Fruit fly (Drosophila melanogaster) whole organism, embryonic: ENCODE measurements around the gene CG10970.

ENCODE experiments used
- Asciz ChIP-seq: fragments of 200-800 bp; sonication (Bioruptor generic); optimal IDR thresholded peaks from 2 replicates; lab custom pipeline; 2017; ENCODE audit warnings: missing biosample characterization, mild to moderate bottlenecking, missing genetic modification characterization, missing genetic modification reagents
- BtbVII ChIP-seq: fragments of 200-800 bp; sonication (Bioruptor generic); optimal IDR thresholded peaks from 3 replicates; lab custom pipeline; 2017; ENCODE audit warnings: missing biosample characterization, mild to moderate bottlenecking, missing genetic modification characterization
- CG10431 ChIP-seq: fragments of 200-800 bp; sonication (Bioruptor generic); optimal IDR thresholded peaks from 3 replicates; lab custom pipeline; 2018; ENCODE audit warnings: missing biosample characterization, mild to moderate bottlenecking, missing genetic modification characterization
- CG10979 ChIP-seq: fragments of 200-800 bp; sonication (Bioruptor generic); optimal IDR thresholded peaks from 2 replicates; lab custom pipeline; 2018; ENCODE audit warnings: missing biosample characterization, mild to moderate bottlenecking, missing genetic modification characterization, moderate library complexity
- CG12659 ChIP-seq: fragments of 200-800 bp; sonication (Bioruptor generic); optimal IDR thresholded peaks from 3 replicates; lab custom pipeline; 2017; ENCODE audit warnings: mild to moderate bottlenecking, missing biosample characterization, missing genetic modification reagents, missing genetic modification characterization
- CG12942 ChIP-seq: fragments of 200-800 bp; sonication (Bioruptor generic); optimal IDR thresholded peaks from 3 replicates; lab custom pipeline; 2016; ENCODE audit warnings: missing biosample characterization, missing genetic modification characterization
- CG13296 ChIP-seq: fragments of 200-800 bp; sonication (Bioruptor generic); optimal IDR thresholded peaks from 3 replicates; lab custom pipeline; 2018; ENCODE audit warnings: missing biosample characterization, mild to moderate bottlenecking, missing genetic modification characterization
- CG13424 ChIP-seq: fragments of 200-800 bp; sonication (Bioruptor generic); optimal IDR thresholded peaks from 2 replicates; lab custom pipeline; 2019; ENCODE audit warnings: missing biosample characterization, mild to moderate bottlenecking, missing genetic modification characterization, moderate library complexity
- CG14860 ChIP-seq: fragments of 200-800 bp; sonication (Bioruptor generic); IDR thresholded peaks from 3 replicates; pipeline ENCODE4 v1.3.6; 2022; ENCODE audit warnings: missing biosample characterization, missing genetic modification characterization; ENCODE audit not compliant: partially characterized antibody
- CG14965 ChIP-seq: fragments of 200-800 bp; sonication (Bioruptor generic); optimal IDR thresholded peaks from 2 replicates; lab custom pipeline; 2016; ENCODE audit warnings: missing biosample characterization, missing genetic modification characterization, borderline replicate concordance
- CG15011 ChIP-seq: fragments of 200-800 bp; sonication (Bioruptor generic); optimal IDR thresholded peaks from 3 replicates; lab custom pipeline; 2018; ENCODE audit warnings: missing biosample characterization, mild to moderate bottlenecking, missing genetic modification characterization
- CG15073 ChIP-seq: fragments of 200-800 bp; sonication (Bioruptor generic); optimal IDR thresholded peaks from 2 replicates; lab custom pipeline; 2016; ENCODE audit warnings: missing biosample characterization, missing genetic modification characterization
- CG15269 ChIP-seq: fragments of 200-800 bp; sonication (Bioruptor generic); optimal IDR thresholded peaks from 2 replicates; lab custom pipeline; 2018; ENCODE audit warnings: missing biosample characterization, mild to moderate bottlenecking, missing genetic modification characterization, moderate library complexity
- CG15601 ChIP-seq: fragments of 200-800 bp; sonication (Bioruptor generic); optimal IDR thresholded peaks from 3 replicates; lab custom pipeline; 2019; ENCODE audit warnings: missing biosample characterization, mild to moderate bottlenecking, missing genetic modification characterization, moderate library complexity
- CG3281 ChIP-seq: fragments of 200-800 bp; sonication (Bioruptor generic); optimal IDR thresholded peaks from 3 replicates; lab custom pipeline; 2017; ENCODE audit warnings: missing biosample characterization, mild to moderate bottlenecking, missing genetic modification characterization
- CG33213 ChIP-seq: fragments of 200-800 bp; sonication (Bioruptor generic); optimal IDR thresholded peaks from 3 replicates; lab custom pipeline; 2016; ENCODE audit warnings: missing biosample characterization, missing genetic modification characterization
- CG3726 ChIP-seq: fragments of 200-800 bp; sonication (Bioruptor generic); IDR thresholded peaks from 3 replicates; pipeline ENCODE4, ENCODE4 v1.3.6; 2022; ENCODE audit warnings: missing biosample characterization, missing genetic modification characterization
- CG4328 ChIP-seq: fragments of 200-800 bp; sonication (Bioruptor generic); optimal IDR thresholded peaks from 3 replicates; lab custom pipeline; 2017; ENCODE audit warnings: missing biosample characterization, missing genetic modification reagents, missing genetic modification characterization
- CG4707 ChIP-seq: fragments of 200-800 bp; sonication (Bioruptor generic); optimal IDR thresholded peaks from 2 replicates; lab custom pipeline; 2018; ENCODE audit warnings: missing biosample characterization, mild to moderate bottlenecking, missing genetic modification characterization, moderate library complexity
- CG6654 ChIP-seq: fragments of 200-800 bp; sonication (Bioruptor generic); optimal IDR thresholded peaks from 2 replicates; lab custom pipeline; 2017; ENCODE audit warnings: missing biosample characterization, mild to moderate bottlenecking, missing genetic modification characterization
- CG9215 ChIP-seq: fragments of 200-800 bp; sonication (Bioruptor generic); IDR thresholded peaks from 2 replicates; pipeline ENCODE4 v1.3.6; 2022; ENCODE audit warnings: missing biosample characterization, missing genetic modification characterization
- MTF-1 ChIP-seq: fragments of 200-800 bp; sonication (Bioruptor generic); optimal IDR thresholded peaks from 2 replicates; lab custom pipeline; 2018; ENCODE audit warnings: missing biosample characterization, mild to moderate bottlenecking, missing genetic modification characterization, borderline replicate concordance
- Myb ChIP-seq: fragments of 200-800 bp; sonication (Bioruptor generic); optimal IDR thresholded peaks from 2 replicates; lab custom pipeline; 2016; ENCODE audit warnings: missing biosample characterization, missing genetic modification characterization
- Neu2 ChIP-seq: fragments of 200-800 bp; sonication (Bioruptor generic); optimal IDR thresholded peaks from 3 replicates; lab custom pipeline; 2016; ENCODE audit warnings: missing biosample characterization, missing genetic modification characterization, borderline replicate concordance
- NfI ChIP-seq: fragments of 200-800 bp; sonication (Bioruptor generic); optimal IDR thresholded peaks from 3 replicates; lab custom pipeline; 2018; ENCODE audit warnings: missing biosample characterization, mild to moderate bottlenecking, missing genetic modification characterization, moderate library complexity
- Oli ChIP-seq: fragments of 200-800 bp; sonication (Bioruptor generic); optimal IDR thresholded peaks from 2 replicates; lab custom pipeline; 2018; ENCODE audit warnings: missing biosample characterization, mild to moderate bottlenecking, missing genetic modification characterization, moderate library complexity
- Poxn ChIP-seq: fragments of 200-800 bp; sonication (Bioruptor generic); IDR thresholded peaks from 2 replicates; pipeline ENCODE4 v1.3.6; 2022; ENCODE audit warnings: missing biosample characterization, missing genetic modification characterization
- Sry-δ ChIP-seq: fragments of 200-800 bp; sonication (Bioruptor generic); optimal IDR thresholded peaks from 2 replicates; lab custom pipeline; 2016; ENCODE audit warnings: missing biosample characterization, missing genetic modification characterization
- abd-A ChIP-seq: fragments of 200-800 bp; sonication (Bioruptor generic); optimal IDR thresholded peaks from 3 replicates; lab custom pipeline; 2019; ENCODE audit warnings: missing biosample characterization, mild to moderate bottlenecking, missing genetic modification characterization, moderate library complexity
- ara ChIP-seq: fragments of 200-800 bp; sonication (Bioruptor generic); IDR thresholded peaks from 2 replicates; pipeline ENCODE4 v1.3.6; 2022; ENCODE audit warnings: missing biosample characterization, missing genetic modification characterization
- az2 ChIP-seq: fragments of 200-800 bp; sonication (Bioruptor generic); optimal IDR thresholded peaks from 3 replicates; lab custom pipeline; 2016; ENCODE audit warnings: missing biosample characterization, missing genetic modification characterization
- btn ChIP-seq: fragments of 200-800 bp; sonication (Bioruptor generic); optimal IDR thresholded peaks from 2 replicates; lab custom pipeline; 2016; ENCODE audit warnings: missing biosample characterization, missing genetic modification characterization
- cas ChIP-seq: fragments of 200-800 bp; sonication (Bioruptor generic); IDR thresholded peaks from 2 replicates; pipeline ENCODE4 v1.3.6; 2022; ENCODE audit warnings: missing biosample characterization, missing genetic modification characterization
- dan ChIP-seq: fragments of 200-800 bp; sonication (Bioruptor generic); IDR thresholded peaks from 2 replicates; pipeline ENCODE4 v1.3.6; 2022; ENCODE audit warnings: missing biosample characterization, missing genetic modification characterization
- disco-r ChIP-seq: fragments of 200-800 bp; sonication (Bioruptor generic); optimal IDR thresholded peaks from 2 replicates; lab custom pipeline; 2016; ENCODE audit warnings: missing biosample characterization, missing genetic modification characterization
- esg ChIP-seq: fragments of 200-800 bp; sonication (Bioruptor generic); conservative IDR thresholded peaks from 2 replicates; pipeline ENCODE4 v1.3.6; 2022; ENCODE audit warnings: missing biosample characterization, missing genetic modification characterization
- eve ChIP-seq, 2 experiments: fragments of >200 bp; optimal IDR thresholded peaks; 2 replicates each; lab custom pipeline; 2017; ENCODE audit warnings: missing biosample characterization in 2 of 2, missing genetic modification characterization in 2 of 2
- grn ChIP-seq: fragments of 200-800 bp; sonication (Bioruptor generic); optimal IDR thresholded peaks from 3 replicates; lab custom pipeline; 2017; ENCODE audit warnings: missing biosample characterization, missing genetic modification characterization
- hkb ChIP-seq, 2 experiments: fragments of 200-800 bp in 1 of 2; fragments of >200 bp in 1 of 2; sonication (Bioruptor generic) in 1 of 2; IDR thresholded peaks in 1 of 2; optimal IDR thresholded peaks in 1 of 2; 2 replicates each; pipeline versions ENCODE4 v1.3.6 to Lab custom; 2017 to 2022; ENCODE audit warnings: missing biosample characterization in 1 of 2, missing genetic modification characterization in 1 of 2
- insv ChIP-seq, 2 experiments: fragments of 200-800 bp; sonication (Bioruptor generic); optimal IDR thresholded peaks; 3 replicates each; lab custom pipeline; 2016 to 2018; ENCODE audit warnings: missing biosample characterization in 2 of 2, missing genetic modification characterization in 2 of 2
- jumu ChIP-seq: fragments of 200-800 bp; sonication (Bioruptor generic); optimal IDR thresholded peaks from 3 replicates; lab custom pipeline; 2016; ENCODE audit warnings: missing biosample characterization, missing genetic modification characterization
- kni ChIP-seq: fragments of 200-800 bp; sonication (Bioruptor generic); optimal IDR thresholded peaks from 3 replicates; lab custom pipeline; 2017; ENCODE audit warnings: mild to moderate bottlenecking, missing biosample characterization, missing genetic modification reagents, missing genetic modification characterization
- oc ChIP-seq: fragments of 200-800 bp; sonication (Bioruptor generic); optimal IDR thresholded peaks from 2 replicates; lab custom pipeline; 2018; ENCODE audit warnings: missing biosample characterization, mild to moderate bottlenecking, missing genetic modification characterization, moderate library complexity
- psq ChIP-seq: fragments of 200-800 bp; sonication (Bioruptor generic); optimal IDR thresholded peaks from 2 replicates; lab custom pipeline; 2017; ENCODE audit warnings: missing biosample characterization, missing genetic modification characterization
- pum ChIP-seq: fragments of 200-800 bp; sonication (Bioruptor generic); optimal IDR thresholded peaks from 2 replicates; lab custom pipeline; 2016; ENCODE audit warnings: missing biosample characterization, missing genetic modification characterization
- tll ChIP-seq, 2 experiments: fragments of 200-800 bp in 1 of 2; fragments of >200 bp in 1 of 2; sonication (Bioruptor generic) in 1 of 2; optimal IDR thresholded peaks; 2 replicates each; lab custom pipeline; 2017 to 2019; ENCODE audit warnings: missing biosample characterization in 2 of 2, missing genetic modification characterization in 2 of 2, mild to moderate bottlenecking in 1 of 2, moderate library complexity in 1 of 2
- tna ChIP-seq: fragments of 200-800 bp; sonication (Bioruptor generic); IDR thresholded peaks from 2 replicates; pipeline ENCODE4 v1.3.6; 2022; ENCODE audit warnings: missing biosample characterization, missing genetic modification characterization; ENCODE audit not compliant: partially characterized antibody
- usp ChIP-seq: fragments of >200 bp; optimal IDR thresholded peaks from 2 replicates; lab custom pipeline; 2017; ENCODE audit warnings: missing biosample characterization, missing genetic modification characterization

Gene CG10970

dm6 chrX:9109072-9109844 is 38.0 kb upstream of the CG10970 start (continued):
- TF ChIP-seq grn (GFP tag; lab: Kevin White, UChicago): no peak
- peak; percentile 49 for TF ChIP-seq az2 (GFP tag; lab: Kevin White, UChicago)
- TF ChIP-seq CG13424 (tag; lab: Kevin White, UChicago): peak; percentile 32
- TF ChIP-seq kni (GFP tag; lab: Kevin White, UChicago): no peak
- TF ChIP-seq Neu2 (GFP tag; lab: Kevin White, UChicago): no peak
- TF ChIP-seq tll (GFP tag; optimal IDR thresholded peaks at IDR 0.05; lab: Kevin White, UChicago): peak in 1 of 2 experiments; percentile 70
- peak; percentile 62 for TF ChIP-seq Oli (tag; lab: Kevin White, UChicago)
- TF ChIP-seq psq (GFP tag; lab: Kevin White, UChicago): no peak
- no peak for TF ChIP-seq MTF-1 (GFP tag; lab: Kevin White, UChicago)
- TF ChIP-seq insv (GFP tag; optimal IDR thresholded peaks at IDR 0.05; lab: Kevin White, UChicago): no peak
- TF ChIP-seq abd-A (tag; lab: Kevin White, UChicago): no peak
- peak; percentile 31 for TF ChIP-seq CG15601 (tag; lab: Kevin White, UChicago)
- TF ChIP-seq tna (GFP tag; lab: Robert Waterston, UW): no peak
- TF ChIP-seq CG15073 (GFP tag; lab: Kevin White, UChicago): no peak
- no peak for TF ChIP-seq dan
- peak; percentile 44 for TF ChIP-seq CG9215
- TF ChIP-seq CG14860 (GFP tag; lab: Robert Waterston, UW): no peak
- peak; percentile 13 for TF ChIP-seq BtbVII (GFP tag; lab: Kevin White, UChicago)
- no peak for TF ChIP-seq btn (GFP tag; lab: Kevin White, UChicago)
- peak; percentile 45 for TF ChIP-seq NfI (GFP tag; lab: Kevin White, UChicago)
- TF ChIP-seq hkb (optimal IDR thresholded peaks at IDR 0.05; lab: Kevin White, UChicago): no peak
- peak; percentile 45; the same call in 1 of the 2 replicates for TF ChIP-seq hkb (GFP tag; IDR thresholded peaks at IDR 0.05; lab: Robert Waterston, UW)
- peak; percentile 22; the same call in 1 of the 2 replicates for TF ChIP-seq ara
- no peak for TF ChIP-seq oc (tag; lab: Kevin White, UChicago)
- TF ChIP-seq CG13296: peak; percentile 6
- peak; percentile 43 for TF ChIP-seq Asciz (GFP tag; lab: Kevin White, UChicago)
- no peak for TF ChIP-seq CG6654 (GFP tag; lab: Kevin White, UChicago)
- TF ChIP-seq CG33213 (GFP tag; lab: Kevin White, UChicago): peak; percentile 34
- no peak for TF ChIP-seq CG14965
- no peak for TF ChIP-seq pum (GFP tag; lab: Kevin White, UChicago)
- no peak for TF ChIP-seq cas (GFP tag; lab: Robert Waterston, UW)
- TF ChIP-seq usp (GFP tag; lab: Kevin White, UChicago): no peak
- no peak for TF ChIP-seq Poxn (GFP tag; lab: Robert Waterston, UW)
- TF ChIP-seq CG12659 (GFP tag; lab: Kevin White, UChicago): peak; percentile 68
- TF ChIP-seq CG15011 (GFP tag; lab: Kevin White, UChicago): no peak
- TF ChIP-seq CG4328 (GFP tag; lab: Kevin White, UChicago): no peak
- no peak for TF ChIP-seq CG3726 (GFP tag; lab: Robert Waterston, UW)
- peak; percentile 45 for TF ChIP-seq jumu (GFP tag; lab: Kevin White, UChicago)
- TF ChIP-seq Myb (GFP tag; lab: Kevin White, UChicago): peak; percentile 87
- peak; percentile 44 for TF ChIP-seq CG10979 (tag; lab: Kevin White, UChicago)
- peak; percentile 38 for TF ChIP-seq Sry-δ (GFP tag; lab: Kevin White, UChicago)
- no peak for TF ChIP-seq CG15269 (tag; lab: Kevin White, UChicago)
- TF ChIP-seq CG12942: peak; percentile 21
- peak; percentile 36 for TF ChIP-seq CG4707 (GFP tag; lab: Kevin White, UChicago)
- no peak for TF ChIP-seq disco-r (GFP tag; lab: Kevin White, UChicago)
- peak; percentile 28 for TF ChIP-seq CG3281 (GFP tag; lab: Kevin White, UChicago)
- no peak for TF ChIP-seq eve (GFP tag; optimal IDR thresholded peaks at IDR 0.05; lab: Kevin White, UChicago)
- no peak for TF ChIP-seq CG10431 (GFP tag; lab: Kevin White, UChicago)
- TF ChIP-seq esg (GFP tag; lab: Robert Waterston, UW): 0 out of 2 replicates have a peak, but pooled peaks have one; percentile 32
